Fruit fly (Drosophila melanogaster) whole organism, wandering third instar larva: ENCODE data around the gene ru.

Experiments used
- Abd-B ChIP-seq: fragments of >200 bp; optimal IDR thresholded peaks from 2 replicates; lab custom pipeline; 2017; ENCODE audit warnings: missing biosample characterization, missing genetic modification characterization
- GATAd ChIP-seq: sonication (Bioruptor generic); optimal IDR thresholded peaks from 2 replicates; lab custom pipeline; 2016; ENCODE audit warnings: missing biosample characterization, missing genetic modification characterization
- Hnf4 ChIP-seq: fragments of 200-800 bp; sonication (Bioruptor generic); optimal IDR thresholded peaks from 2 replicates; lab custom pipeline; 2016; ENCODE audit warnings: missing biosample characterization, mild to moderate bottlenecking, missing genetic modification characterization
- Jra ChIP-seq: sonication (Bioruptor generic); optimal IDR thresholded peaks from 2 replicates; lab custom pipeline; 2016; ENCODE audit warnings: missing biosample characterization, missing genetic modification characterization
- N ChIP-seq: fragments of >200 bp; optimal IDR thresholded peaks from 2 replicates; lab custom pipeline; 2018; ENCODE audit warnings: missing biosample characterization, missing external identifiers, missing genetic modification characterization
- br ChIP-seq: fragments of 200-800 bp; sonication (Bioruptor generic); optimal IDR thresholded peaks from 2 replicates; lab custom pipeline; 2016; ENCODE audit warnings: missing biosample characterization, missing genetic modification characterization
- dl ChIP-seq, 2 experiments: fragments of 175-275, 200-275 bp in 1 of 2; fragments of 200-275 bp in 1 of 2; sonication (Bioruptor generic); optimal IDR thresholded peaks; lab custom pipeline; 2018; ENCODE audit warnings: mild to moderate bottlenecking in 2 of 2, missing biosample characterization in 2 of 2, missing genetic modification characterization in 2 of 2, moderate library complexity in 2 of 2; ENCODE audit not compliant: partially characterized antibody in 2 of 2, insufficient read depth in 1 of 2
- ey ChIP-seq: fragments of 200-800 bp; sonication (Bioruptor generic); optimal IDR thresholded peaks from 2 replicates; lab custom pipeline; 2016; ENCODE audit warnings: missing biosample characterization, missing genetic modification characterization
- lola ChIP-seq: fragments of >200 bp; optimal IDR thresholded peaks from 2 replicates; lab custom pipeline; 2017; ENCODE audit warnings: missing biosample characterization, missing genetic modification characterization
- pan ChIP-seq: fragments of >200 bp; optimal IDR thresholded peaks from 2 replicates; lab custom pipeline; 2017
- psq ChIP-seq: fragments of 200-800 bp; sonication (Bioruptor generic); optimal IDR thresholded peaks from 3 replicates; lab custom pipeline; 2017; ENCODE audit warnings: missing biosample characterization, mild to moderate bottlenecking, missing genetic modification characterization, moderate library complexity
- usp ChIP-seq: fragments of >200 bp; optimal IDR thresholded peaks from 2 replicates; lab custom pipeline; 2017; ENCODE audit warnings: missing biosample characterization, missing genetic modification characterization

DNA sequence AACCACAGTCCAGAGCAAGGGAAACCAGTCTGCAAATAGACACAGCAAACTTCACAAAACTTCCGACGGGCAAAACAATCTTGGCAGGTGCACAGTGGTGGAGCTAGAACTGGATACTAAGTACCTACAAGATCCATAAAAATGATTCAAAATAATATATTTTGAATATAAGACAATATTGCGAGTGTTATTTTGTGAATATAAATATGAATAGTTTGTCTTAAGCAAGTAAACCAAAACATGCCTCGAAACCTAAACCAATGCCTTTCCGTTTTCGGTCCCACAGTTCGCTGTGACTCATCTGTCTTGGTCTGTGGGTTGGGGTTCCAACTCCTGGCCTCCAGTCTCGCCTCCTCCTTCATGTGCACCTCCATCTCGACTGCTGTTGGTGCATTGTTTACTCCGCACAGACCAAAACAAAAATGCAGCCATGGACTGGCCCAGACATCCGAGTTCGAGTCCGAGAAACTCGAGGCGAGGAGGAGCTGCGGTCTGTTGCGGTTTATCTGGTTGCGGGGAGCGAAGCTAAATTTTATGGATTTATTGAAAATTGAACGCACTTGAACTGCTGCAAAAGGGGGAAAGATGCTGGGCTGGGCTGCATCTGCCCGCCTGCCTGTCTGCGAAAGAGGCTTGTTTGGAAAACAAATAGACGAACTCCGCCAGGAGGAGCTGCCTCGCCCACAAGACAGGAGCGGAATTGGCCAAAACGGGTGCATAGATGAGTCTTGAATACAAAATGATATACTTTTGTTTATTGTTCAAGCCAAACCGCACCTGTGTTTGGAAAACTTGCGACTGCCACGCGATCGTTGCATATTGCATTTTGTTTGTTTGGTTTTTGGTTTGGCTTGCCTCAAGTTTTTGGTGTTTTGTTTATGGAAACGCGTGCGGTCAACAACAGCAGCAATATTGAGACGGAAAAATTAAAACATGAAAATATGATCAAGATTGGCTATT lies 21.8 kb downstream of the ru start:
- TF ChIP-seq dl (GFP tag; optimal IDR thresholded peaks at IDR 0.05; lab: Kevin White, UChicago; ENCODE audit: insufficient read depth in 1 of 2, partially characterized antibody in 2 of 2) (no peak), Abd-B (no peak), Jra (GFP tag; lab: Kevin White, UChicago) (no peak), GATAd (GFP tag; lab: Kevin White, UChicago) (no peak), psq (GFP tag; lab: Kevin White, UChicago) (no peak), br (GFP tag; lab: Kevin White, UChicago) (no peak), pan (no peak), Hnf4 (no peak), ey (GFP tag; lab: Kevin White, UChicago) (peak; percentile 36), usp (GFP tag; lab: Kevin White, UChicago) (no peak), N (GFP tag; lab: Kevin White, UChicago) (no peak), lola (GFP tag; lab: Kevin White, UChicago) (no peak)
